Fruit fly (Drosophila melanogaster) whole organism, pupa: Measurements from ENCODE around the gene Fkbp39.

Source experiments
- CG10348 ChIP-seq: fragments of 200-800 bp; sonication (Bioruptor generic); IDR thresholded peaks from 2 replicates; pipeline ENCODE4 v1.3.6; 2022; ENCODE audit warnings: missing biosample characterization, missing genetic modification characterization
- CG12605 ChIP-seq: fragments of 200-800 bp; sonication (Bioruptor generic); IDR thresholded peaks from 2 replicates; pipeline ENCODE4 v1.3.6; 2022; ENCODE audit warnings: missing biosample characterization, missing genetic modification characterization
- CG13204 ChIP-seq: fragments of 200-800 bp; sonication (Bioruptor generic); optimal IDR thresholded peaks from 2 replicates; lab custom pipeline; 2018; ENCODE audit warnings: missing biosample characterization, mild to moderate bottlenecking, missing genetic modification characterization, moderate library complexity
- CG14655 ChIP-seq: fragments of 200-800 bp; sonication (Bioruptor generic); optimal IDR thresholded peaks from 3 replicates; lab custom pipeline; 2017; ENCODE audit warnings: mild to moderate bottlenecking, missing biosample characterization, missing genetic modification reagents, missing genetic modification characterization
- CG15710 ChIP-seq: fragments of 200-800 bp; sonication (Bioruptor generic); optimal IDR thresholded peaks from 2 replicates; lab custom pipeline; 2018; ENCODE audit warnings: missing biosample characterization, mild to moderate bottlenecking, missing genetic modification characterization, moderate library complexity
- CG17806 ChIP-seq: fragments of 200-800 bp; sonication (Bioruptor generic); optimal IDR thresholded peaks from 2 replicates; lab custom pipeline; 2018; ENCODE audit warnings: missing biosample characterization, mild to moderate bottlenecking, missing genetic modification characterization, moderate library complexity
- CG32121 ChIP-seq: fragments of 200-800 bp; sonication (Bioruptor generic); IDR thresholded peaks from 2 replicates; pipeline ENCODE4 v1.3.6; 2022; ENCODE audit warnings: missing biosample characterization, missing genetic modification characterization
- CG34367 ChIP-seq: fragments of 200-800 bp; sonication (Bioruptor generic); optimal IDR thresholded peaks from 2 replicates; lab custom pipeline; 2018; ENCODE audit warnings: missing biosample characterization, mild to moderate bottlenecking, missing genetic modification characterization
- CG4496 ChIP-seq: fragments of 200-800 bp; sonication (Bioruptor generic); IDR thresholded peaks from 3 replicates; pipeline ENCODE4 v1.3.6; 2022; ENCODE audit warnings: missing biosample characterization, missing genetic modification characterization
- CG8159 ChIP-seq: fragments of 200-800 bp; sonication (Bioruptor generic); optimal IDR thresholded peaks from 3 replicates; lab custom pipeline; 2018; ENCODE audit warnings: missing biosample characterization, mild to moderate bottlenecking, missing genetic modification characterization, moderate library complexity
- CG8301 ChIP-seq: fragments of 200-800 bp; sonication (Bioruptor generic); optimal IDR thresholded peaks from 2 replicates; lab custom pipeline; 2018; ENCODE audit warnings: missing biosample characterization, mild to moderate bottlenecking, missing genetic modification characterization
- CG9948 ChIP-seq: fragments of 200-800 bp; sonication (Bioruptor generic); optimal IDR thresholded peaks from 2 replicates; lab custom pipeline; 2018; ENCODE audit warnings: missing biosample characterization, mild to moderate bottlenecking, missing genetic modification characterization, moderate library complexity
- D1 ChIP-seq: fragments of 200-800 bp; sonication (Bioruptor generic); optimal IDR thresholded peaks from 2 replicates; lab custom pipeline; 2018; ENCODE audit warnings: missing biosample characterization, mild to moderate bottlenecking, missing genetic modification characterization, moderate library complexity
- EcR ChIP-seq: fragments of 200-800 bp; sonication (Bioruptor generic); optimal IDR thresholded peaks from 3 replicates; lab custom pipeline; 2019; ENCODE audit warnings: missing biosample characterization, missing genetic modification characterization, mild to moderate bottlenecking, moderate library complexity, missing genetic modification reagents
- Ets98B ChIP-seq: fragments of 200-800 bp; sonication (Bioruptor generic); IDR thresholded peaks from 2 replicates; pipeline ENCODE4 v1.3.6; 2022; ENCODE audit warnings: missing biosample characterization, missing genetic modification characterization
- Pif1A ChIP-seq: fragments of 200-800 bp; sonication (Bioruptor generic); optimal IDR thresholded peaks from 3 replicates; lab custom pipeline; 2016; ENCODE audit warnings: missing biosample characterization, missing genetic modification characterization
- Pif1B ChIP-seq: fragments of 200-800 bp; sonication (Bioruptor generic); optimal IDR thresholded peaks from 3 replicates; lab custom pipeline; 2016; ENCODE audit warnings: missing biosample characterization, missing genetic modification characterization
- Snoo ChIP-seq: fragments of 200-800 bp; sonication (Bioruptor generic); optimal IDR thresholded peaks from 3 replicates; lab custom pipeline; 2017; ENCODE audit warnings: missing biosample characterization, mild to moderate bottlenecking, missing genetic modification characterization, inconsistent platforms
- fd96Ca ChIP-seq: fragments of 200-800 bp; sonication (Bioruptor generic); IDR thresholded peaks from 3 replicates; pipeline ENCODE4 v1.3.6; 2022; ENCODE audit warnings: missing biosample characterization, missing genetic modification characterization
- gl ChIP-seq: fragments of 200-800 bp; sonication (Bioruptor generic); optimal IDR thresholded peaks from 2 replicates; lab custom pipeline; 2018; ENCODE audit warnings: missing biosample characterization, mild to moderate bottlenecking, missing genetic modification characterization
- rn ChIP-seq: fragments of 200-800 bp; sonication (Bioruptor generic); IDR thresholded peaks from 2 replicates; pipeline ENCODE4 v1.3.6; 2022; ENCODE audit warnings: missing biosample characterization, missing genetic modification characterization

The Fkbp39 gene

DNA sequence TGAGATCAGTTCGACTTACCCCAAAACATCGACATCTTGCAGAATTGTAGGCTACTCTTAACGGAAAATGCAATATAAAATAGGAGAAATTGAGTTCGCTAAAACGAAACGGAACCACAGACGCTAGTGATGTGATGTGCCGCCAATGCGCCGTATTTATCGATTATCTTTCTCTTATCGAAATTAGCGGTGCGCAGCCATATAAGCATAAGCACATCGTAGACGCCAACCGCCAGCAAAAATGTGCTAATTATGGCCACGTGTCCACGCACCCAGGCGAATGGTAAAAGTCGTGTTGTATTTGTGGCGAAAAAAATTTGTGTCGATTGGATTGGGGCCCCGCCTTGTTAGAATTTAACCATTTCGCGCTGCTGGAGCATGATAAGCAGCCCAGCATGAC, at the start of gene Fkbp39, which contains the start of gene Cyfip:
Gene Fkbp39 (minus strand): TSS at position 140 of the 400 bp plus-strand sequence.
Gene Cyfip (plus strand): TSS at position 273 of the 400 bp plus-strand sequence.
- no peak for TF ChIP-seq gl (tag; lab: Kevin White, UChicago)
- TF ChIP-seq CG9948 (tag; lab: Kevin White, UChicago): no peak
- peak; percentile 11; the same call in 1 of the 3 replicates for TF ChIP-seq CG4496 (GFP tag; lab: Robert Waterston, UW)
- TF ChIP-seq CG8301 (tag; lab: Kevin White, UChicago): no peak
- TF ChIP-seq Ets98B: no peak

DNA sequence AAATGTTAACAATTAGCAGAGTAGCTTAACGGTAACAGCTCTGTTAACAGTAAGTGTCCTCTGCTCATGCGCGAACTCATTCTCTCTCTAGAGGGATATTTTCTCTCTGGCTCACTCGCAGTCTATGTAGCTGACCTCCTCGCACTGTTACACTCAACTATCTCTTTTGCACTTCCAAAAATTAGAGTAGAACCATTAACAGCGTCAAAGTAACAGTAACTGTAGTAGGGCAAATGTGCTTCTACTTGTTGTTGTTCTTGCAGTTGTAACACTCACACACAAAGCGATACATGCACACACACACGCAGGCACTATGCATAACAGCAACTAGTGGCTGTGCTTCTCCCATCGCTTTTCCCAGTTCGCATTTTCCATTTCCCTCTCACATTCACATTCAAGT, 46.1 kb upstream of the Fkbp39 start:
- TF ChIP-seq CG12605 (GFP tag; lab: Robert Waterston, UW) (peak; percentile 74), EcR (GFP tag; lab: Kevin White, UChicago) (no peak)

- TF ChIP-seq D1 (tag; lab: Kevin White, UChicago) (no peak), CG4496 (GFP tag; lab: Robert Waterston, UW) (no peak), CG17806 (tag; lab: Kevin White, UChicago) (no peak), Ets98B (no peak), CG13204 (GFP tag; lab: Kevin White, UChicago) (no peak), CG8301 (tag; lab: Kevin White, UChicago) (no peak), CG12605 (GFP tag; lab: Robert Waterston, UW) (no peak), rn (GFP tag; lab: Robert Waterston, UW) (no peak), fd96Ca (GFP tag; lab: Robert Waterston, UW) (no peak), CG9948 (tag; lab: Kevin White, UChicago) (no peak)
Measured at dm6 chr3R:15375470-15375869, 42.5 kb upstream of the Fkbp39 start.

DNA sequence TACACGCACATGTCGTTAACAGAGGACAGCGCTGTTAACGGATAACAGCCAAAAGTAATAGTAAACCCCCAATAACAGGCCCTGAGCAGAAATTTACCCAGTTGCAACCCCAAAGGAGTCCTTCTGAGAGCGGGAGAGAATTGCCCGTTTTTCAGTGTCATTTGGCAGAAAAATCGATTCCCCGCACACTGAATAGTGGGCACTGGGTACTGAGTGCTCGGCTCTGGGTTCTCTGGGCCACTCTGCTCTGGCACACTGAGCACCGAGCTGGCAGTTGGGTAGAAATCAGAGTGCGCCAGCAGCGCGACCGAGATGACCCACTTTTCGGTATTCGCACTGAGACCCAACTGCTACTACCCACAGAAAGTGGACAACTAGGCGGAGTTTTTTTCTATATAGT, 41.5 kb upstream of the Fkbp39 start, which contains the start of gene Rbp:
Gene Rbp (plus strand): TSS at position 239 of the 400 bp plus-strand sequence.
- TF ChIP-seq CG17806 (tag; lab: Kevin White, UChicago): no peak
- no peak for TF ChIP-seq D1 (tag; lab: Kevin White, UChicago)
- no peak for TF ChIP-seq Ets98B
- no peak for TF ChIP-seq CG32121 (GFP tag; lab: Robert Waterston, UW)
- no peak for TF ChIP-seq CG15710 (tag; lab: Kevin White, UChicago)
- TF ChIP-seq CG13204 (GFP tag; lab: Kevin White, UChicago): no peak
- TF ChIP-seq Pif1B (GFP tag; lab: Kevin White, UChicago): no peak
- TF ChIP-seq CG4496 (GFP tag; lab: Robert Waterston, UW): no peak
- TF ChIP-seq, all 21 proteins: peak for 0

- TF ChIP-seq D1 (tag; lab: Kevin White, UChicago): no peak
- no peak for TF ChIP-seq CG14655 (GFP tag; lab: Kevin White, UChicago)
- peak; percentile 13 for TF ChIP-seq CG15710 (tag; lab: Kevin White, UChicago)
- 0 out of 2 replicates have a peak, but pooled peaks have one; percentile 25 for TF ChIP-seq CG32121 (GFP tag; lab: Robert Waterston, UW)
- TF ChIP-seq gl (tag; lab: Kevin White, UChicago): no peak
- TF ChIP-seq fd96Ca (GFP tag; lab: Robert Waterston, UW): no peak
- TF ChIP-seq Ets98B: 0 out of 2 replicates have a peak, but pooled peaks have one; percentile 10
- no peak for TF ChIP-seq CG8301 (tag; lab: Kevin White, UChicago)
- TF ChIP-seq CG12605 (GFP tag; lab: Robert Waterston, UW): no peak
- peak; percentile 10 for TF ChIP-seq Snoo (tag; lab: Kevin White, UChicago)
- peak; percentile 45; the same call in 1 of the 3 replicates for TF ChIP-seq CG4496 (GFP tag; lab: Robert Waterston, UW)
Measured at dm6 chr3R:15371833-15372232, 38.9 kb upstream of the Fkbp39 start, which contains the start of the genes Ccm3 and CG6136. Ccm3 (plus strand) TSS chr3R:15371957. CG6136 (minus strand) TSS chr3R:15372212.

dm6 chr3R:15369742-15370141, 36.8 kb upstream of the Fkbp39 start, which contains the start of gene CG14868:
CG14868 (minus strand) TSS chr3R:15369945.
- no peak for TF ChIP-seq CG4496 (GFP tag; lab: Robert Waterston, UW)
- no peak for TF ChIP-seq CG8159 (tag; lab: Kevin White, UChicago)
- no peak for TF ChIP-seq CG32121 (GFP tag; lab: Robert Waterston, UW)
- TF ChIP-seq fd96Ca (GFP tag; lab: Robert Waterston, UW): no peak
- TF ChIP-seq D1 (tag; lab: Kevin White, UChicago): no peak
- no peak for TF ChIP-seq gl (tag; lab: Kevin White, UChicago)
- TF ChIP-seq CG13204 (GFP tag; lab: Kevin White, UChicago): no peak
- TF ChIP-seq CG10348 (GFP tag; lab: Robert Waterston, UW): no peak
- TF ChIP-seq CG34367 (tag; lab: Kevin White, UChicago): no peak
- TF ChIP-seq rn (GFP tag; lab: Robert Waterston, UW): no peak
- no peak for TF ChIP-seq CG14655 (GFP tag; lab: Kevin White, UChicago)
- TF ChIP-seq CG12605 (GFP tag; lab: Robert Waterston, UW): no peak
- no peak for TF ChIP-seq Ets98B
- no peak for TF ChIP-seq Pif1A (GFP tag; lab: Kevin White, UChicago)
- no peak for TF ChIP-seq CG15710 (tag; lab: Kevin White, UChicago)
- TF ChIP-seq Snoo (tag; lab: Kevin White, UChicago): no peak
- TF ChIP-seq CG17806 (tag; lab: Kevin White, UChicago): no peak
- no peak for TF ChIP-seq Pif1B (GFP tag; lab: Kevin White, UChicago)
- no peak for TF ChIP-seq CG8301 (tag; lab: Kevin White, UChicago)
